Fruit fly (Drosophila melanogaster): ENCODE data around the gene MED14.

DNA sequence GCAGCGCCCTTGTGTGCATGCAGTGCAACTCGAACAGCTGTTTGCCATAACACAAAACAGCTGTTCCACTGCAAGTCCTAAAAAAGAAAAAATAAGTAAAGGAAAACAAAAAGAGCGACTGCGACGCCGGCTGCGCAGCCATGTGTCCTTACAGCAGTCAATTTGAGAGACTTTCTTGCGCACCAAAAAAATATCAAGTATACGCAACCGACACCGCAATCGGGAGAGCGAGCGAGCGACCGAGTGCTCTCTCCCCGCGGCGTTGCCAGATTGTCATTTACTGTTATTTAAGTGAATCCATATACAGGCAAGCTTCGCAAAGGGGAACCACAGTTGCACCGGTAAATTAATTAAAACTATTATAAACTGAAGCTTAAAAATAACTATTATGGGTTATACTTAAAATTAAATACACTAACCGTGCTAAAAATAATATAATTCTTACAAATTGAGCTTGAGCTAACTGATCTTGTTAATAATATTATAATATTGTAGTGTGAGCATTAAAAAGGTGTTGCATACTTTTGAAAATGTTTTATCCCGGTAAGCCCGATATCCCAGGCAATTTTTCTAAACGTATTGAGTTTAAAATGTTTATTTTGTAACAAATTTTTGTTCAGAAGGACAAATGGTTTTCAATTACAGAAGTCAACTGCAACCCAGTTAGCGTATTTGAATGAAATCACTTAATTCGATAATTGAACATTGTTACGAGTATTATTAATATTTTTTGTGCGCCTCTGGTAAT lies 37.0 kb downstream of the MED14 start:
- TF ChIP-seq CG14655 (GFP tag; optimal IDR thresholded peaks at IDR 0.05) (no peak), CG12605 (GFP tag; IDR thresholded peaks at IDR 0.05) (peak; percentile 27; the same call in 1 of the 2 replicates), fd96Ca (GFP tag; IDR thresholded peaks at IDR 0.05) (no peak)

Data from whole organism, pupa.